Worm (Caenorhabditis elegans): ENCODE data around the gene M142.5.

Gene M142.5

DNA sequence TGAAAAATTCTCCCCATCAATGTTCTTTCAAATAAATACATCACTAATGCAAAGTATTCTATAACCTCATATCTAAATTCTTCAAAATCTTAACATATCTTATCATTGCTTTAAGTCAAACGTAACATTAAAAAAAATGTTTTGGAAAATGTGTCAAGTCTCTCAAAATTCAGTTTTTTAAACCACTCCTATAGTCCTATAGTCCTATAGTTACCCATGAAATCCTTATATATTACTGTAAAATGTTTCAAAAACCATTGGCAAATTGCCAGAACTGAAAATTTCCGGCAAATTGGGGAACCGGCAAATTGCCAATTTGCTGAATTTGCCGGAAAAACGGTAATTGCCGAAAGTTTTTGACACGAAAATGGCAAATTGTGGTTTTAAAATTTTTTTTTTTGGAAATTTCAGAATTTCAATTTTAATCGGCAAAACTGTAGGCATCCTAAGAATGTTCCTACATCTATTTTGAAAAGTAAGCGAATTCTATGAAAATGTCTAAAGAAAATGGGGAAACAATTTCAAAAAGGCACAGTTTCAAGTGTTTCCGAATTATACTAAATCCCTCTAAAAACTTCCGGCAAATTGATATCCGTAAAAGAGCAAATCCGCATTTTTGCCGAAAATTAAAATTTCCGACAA lies 26.6 kb upstream of the M142.5 start:
- TF ChIP-seq elt-1 (tag; optimal IDR thresholded peaks at IDR 0.05) (peak; percentile 68), lsy-12 (tag; optimal IDR thresholded peaks at IDR 0.05) (no peak)

ce11 chrIII:10905112-10905511 lies 25.9 kb upstream of the M142.5 start:
- TF ChIP-seq ceh-28 (tag; optimal IDR thresholded peaks at IDR 0.05) (no peak), jun-1 (tag; optimal IDR thresholded peaks at IDR 0.05) (peak; percentile 2), sea-2 (GFP tag; optimal IDR thresholded peaks at IDR 0.05) (no peak), ceh-9 (tag; optimal IDR thresholded peaks at IDR 0.05) (no peak), ztf-4 (tag; optimal IDR thresholded peaks at IDR 0.05) (no peak), egl-5 (tag; optimal IDR thresholded peaks at IDR 0.05) (no peak), nhr-12 (tag; optimal IDR thresholded peaks at IDR 0.05) (no peak), lin-15B (tag; optimal IDR thresholded peaks at IDR 0.05) (peak; percentile 16), unc-39 (tag; optimal IDR thresholded peaks at IDR 0.05) (no peak), R02D3.7 (tag; optimal IDR thresholded peaks at IDR 0.05) (no peak), nhr-23 (tag; optimal IDR thresholded peaks at IDR 0.05) (no peak), zag-1 (tag; optimal IDR thresholded peaks at IDR 0.05) (no peak), ZK546.5 (tag; optimal IDR thresholded peaks at IDR 0.05) (no peak), ceh-82 (tag; optimal IDR thresholded peaks at IDR 0.05) (peak; percentile 80), nhr-43 (tag; optimal IDR thresholded peaks at IDR 0.05; ENCODE audit: poor library complexity, severe bottlenecking) (no peak), daf-12 (tag; optimal IDR thresholded peaks at IDR 0.05) (no peak), fkh-2 (tag; optimal IDR thresholded peaks at IDR 0.05) (no peak), fkh-10 (GFP tag; optimal IDR thresholded peaks at IDR 0.05) (no peak), pqm-1 (tag; optimal IDR thresholded peaks at IDR 0.05) (no peak), unc-62 (GFP tag; optimal IDR thresholded peaks at IDR 0.05) (peak; percentile 29), fos-1 (tag; optimal IDR thresholded peaks at IDR 0.05) (no peak), tbx-2 (tag; optimal IDR thresholded peaks at IDR 0.05) (no peak), nhr-67 (tag; optimal IDR thresholded peaks at IDR 0.05) (no peak), nfya-1 (tag; optimal IDR thresholded peaks at IDR 0.05; ENCODE audit: insufficient read depth) (peak; percentile 62), eor-1 (tag; optimal IDR thresholded peaks at IDR 0.05) (no peak), nhr-25 (tag; optimal IDR thresholded peaks at IDR 0.05) (no peak), mdl-1 (tag; optimal IDR thresholded peaks at IDR 0.05) (no peak), pha-4 (tag; optimal IDR thresholded peaks at IDR 0.05) (no peak), nhr-237 (tag; optimal IDR thresholded peaks at IDR 0.05) (no peak), lin-39 (tag; optimal IDR thresholded peaks at IDR 0.05) (peak; percentile 52), snpc-4 (tag; optimal IDR thresholded peaks at IDR 0.05) (no peak), aly-2 (tag; optimal IDR thresholded peaks at IDR 0.05) (no peak), nhr-11 (tag; optimal IDR thresholded peaks at IDR 0.05) (no peak), nhr-76 (tag; optimal IDR thresholded peaks at IDR 0.05) (no peak), egl-27 (tag; optimal IDR thresholded peaks at IDR 0.05) (no peak), mml-1 (tag; optimal IDR thresholded peaks at IDR 0.05) (no peak), nhr-77 (tag; optimal IDR thresholded peaks at IDR 0.05) (no peak), hmg-11 (tag; optimal IDR thresholded peaks at IDR 0.05) (peak; percentile 68), lsy-12 (tag; optimal IDR thresholded peaks at IDR 0.05) (no peak), skn-1 (tag; optimal IDR thresholded peaks at IDR 0.05) (no peak), elt-3 (tag; optimal IDR thresholded peaks at IDR 0.05) (no peak), nhr-28 (tag; optimal IDR thresholded peaks at IDR 0.05) (no peak), elt-1 (tag; optimal IDR thresholded peaks at IDR 0.05) (no peak), ztf-11 (tag; optimal IDR thresholded peaks at IDR 0.05) (no peak), ama-1 (optimal IDR thresholded peaks at IDR 0.05) (no peak), ceh-16 (tag; optimal IDR thresholded peaks at IDR 0.05) (no peak)

All from whole organism, L3 larva.